Fruit fly (Drosophila melanogaster) whole organism, prepupa: ENCODE data around the gene CG31111.

Experiments used
- CG16779 ChIP-seq: fragments of 200-800 bp; sonication (Bioruptor generic); optimal IDR thresholded peaks from 3 replicates; lab custom pipeline; 2017; ENCODE audit warnings: missing biosample characterization, mild to moderate bottlenecking, missing genetic modification characterization
- CG3032 ChIP-seq: fragments of 200-800 bp; optimal IDR thresholded peaks from 2 replicates; lab custom pipeline; 2019; ENCODE audit warnings: missing biosample characterization, mild to moderate bottlenecking, missing genetic modification characterization, moderate library complexity
- CG6163 ChIP-seq: fragments of 200-800 bp; sonication (Bioruptor generic); IDR thresholded peaks from 3 replicates; pipeline ENCODE4 v1.3.6; 2022; ENCODE audit warnings: missing biosample characterization, missing genetic modification characterization
- CG6792 ChIP-seq: fragments of 200-800 bp; sonication (Bioruptor generic); optimal IDR thresholded peaks from 3 replicates; lab custom pipeline; 2016; ENCODE audit warnings: missing biosample characterization, missing genetic modification characterization
- Ets96B ChIP-seq: fragments of 200-800 bp; optimal IDR thresholded peaks from 2 replicates; lab custom pipeline; 2019; ENCODE audit warnings: missing biosample characterization, mild to moderate bottlenecking, missing genetic modification characterization, moderate library complexity
- Gug ChIP-seq: fragments of 200-800 bp; sonication (Bioruptor generic); IDR thresholded peaks from 2 replicates; pipeline ENCODE4 v1.3.6; 2022; ENCODE audit warnings: missing biosample characterization, missing genetic modification characterization
- Hr39 ChIP-seq: fragments of 200-800 bp; sonication (Bioruptor generic); optimal IDR thresholded peaks from 2 replicates; lab custom pipeline; 2016; ENCODE audit warnings: missing biosample characterization, missing genetic modification characterization
- Met ChIP-seq: fragments of 200-800 bp; sonication (Bioruptor generic); optimal IDR thresholded peaks from 3 replicates; lab custom pipeline; 2016; ENCODE audit warnings: missing biosample characterization, missing genetic modification characterization
- Sox102F ChIP-seq: fragments of 200-800 bp; sonication (Bioruptor generic); optimal IDR thresholded peaks from 2 replicates; lab custom pipeline; 2016; ENCODE audit warnings: missing biosample characterization, mild to moderate bottlenecking, missing genetic modification characterization
- Sox14 ChIP-seq: fragments of 200-800 bp; sonication (Bioruptor generic); optimal IDR thresholded peaks from 3 replicates; lab custom pipeline; 2016; ENCODE audit warnings: missing biosample characterization, missing genetic modification characterization
- dac ChIP-seq: fragments of 200-800 bp; sonication (Bioruptor generic); optimal IDR thresholded peaks from 2 replicates; lab custom pipeline; 2017; ENCODE audit warnings: missing biosample characterization, mild to moderate bottlenecking, missing genetic modification characterization
- pdm3 ChIP-seq: fragments of 200-800 bp; sonication (Bioruptor generic); optimal IDR thresholded peaks from 3 replicates; lab custom pipeline; 2016; ENCODE audit warnings: missing biosample characterization, missing genetic modification characterization
- ss ChIP-seq, 2 experiments: fragments of 200-800 bp; sonication (Bioruptor generic); optimal IDR thresholded peaks; 2 replicates in 1 of 2; 3 replicates in 1 of 2; lab custom pipeline; 2017 to 2018; ENCODE audit warnings: mild to moderate bottlenecking in 2 of 2, missing biosample characterization in 2 of 2, missing genetic modification characterization in 2 of 2, moderate library complexity in 1 of 2
- topi ChIP-seq: fragments of 200-800 bp; sonication (Bioruptor generic); optimal IDR thresholded peaks from 3 replicates; lab custom pipeline; 2016; ENCODE audit warnings: missing biosample characterization, missing genetic modification characterization

DNA sequence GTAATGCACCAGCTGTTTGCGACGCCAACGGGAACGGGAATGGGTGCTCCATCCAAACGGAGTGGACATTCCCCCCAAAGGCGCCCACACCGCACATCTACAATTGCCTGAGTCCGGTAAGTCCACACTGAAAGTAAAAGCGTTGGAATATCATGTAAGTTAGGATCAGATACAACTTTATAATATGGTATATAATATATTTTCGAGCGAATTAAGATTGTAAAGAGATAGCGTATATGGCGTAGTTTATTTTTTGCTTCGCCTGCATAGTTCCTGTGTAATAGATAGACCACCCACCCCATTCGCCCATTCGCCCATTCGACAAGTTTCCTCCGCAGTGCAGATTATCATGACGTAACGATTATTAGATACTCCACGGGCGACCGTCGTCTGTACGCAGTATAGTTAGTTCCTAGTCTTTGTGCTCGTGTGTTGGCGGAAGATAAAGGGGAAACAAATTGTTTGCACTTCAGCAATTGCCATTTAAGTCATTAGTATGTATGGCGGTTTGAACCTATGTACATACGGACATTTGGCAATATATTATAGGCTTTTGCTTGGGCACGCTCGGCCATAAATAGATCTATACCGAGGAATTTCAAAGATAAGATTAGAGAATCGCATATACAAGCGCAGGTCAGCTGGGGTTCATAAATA is 4.4 kb downstream of the CG31111 start:
- TF ChIP-seq CG6792 (GFP tag; lab: Kevin White, UChicago) (no peak), dac (GFP tag; lab: Kevin White, UChicago) (peak; percentile 4), Sox14 (peak; percentile 31), ss (GFP tag; optimal IDR thresholded peaks at IDR 0.05; lab: Kevin White, UChicago) (no peak), CG6163 (peak; percentile 68; the same call in 2 of the 3 replicates), Ets96B (tag; lab: Kevin White, UChicago) (no peak), CG16779 (tag; lab: Kevin White, UChicago) (peak; percentile 25), topi (GFP tag; lab: Kevin White, UChicago) (no peak), Sox102F (GFP tag; lab: Kevin White, UChicago) (no peak), Met (GFP tag; lab: Kevin White, UChicago) (no peak), Hr39 (GFP tag; lab: Kevin White, UChicago) (no peak), Gug (GFP tag; lab: Robert Waterston, UW) (no peak), pdm3 (GFP tag; lab: Kevin White, UChicago) (peak; percentile 52), CG3032 (tag; lab: Kevin White, UChicago) (no peak)
